Fruit fly (Drosophila melanogaster) S2 (cell line): Measurements from ENCODE around the gene mRpL15.

ENCODE experiments used
- CG8478 ChIP-seq: fragments of >200 bp; optimal IDR thresholded peaks from 2 replicates; lab custom pipeline; 2018
- CTCF ChIP-seq, 2 experiments: fragments of >200 bp; optimal IDR thresholded peaks; 2 replicates each; lab custom pipeline; 2018

Gene mRpL15

DNA sequence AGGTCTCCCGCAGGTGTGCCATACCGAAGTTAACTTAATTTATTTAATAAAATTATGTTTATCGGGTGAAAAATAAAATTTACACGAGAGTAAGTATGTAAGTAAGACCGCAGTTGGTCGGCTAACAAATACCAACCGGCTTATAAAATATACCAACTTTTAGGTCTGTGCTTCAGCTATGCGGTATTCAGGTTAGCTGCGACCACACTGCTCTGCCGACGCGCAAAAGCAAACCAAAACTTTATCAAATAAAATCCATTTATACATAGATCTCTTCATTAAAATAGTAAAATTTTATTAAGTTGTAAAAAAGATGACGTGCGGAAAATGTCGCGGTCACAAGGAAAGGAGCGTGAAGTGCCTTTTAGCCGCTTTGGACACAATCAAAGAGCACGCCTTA is at the start of gene mRpL15, which contains the start of gene CtIP:
TSS of gene mRpL15 (minus strand) at position 141 of the 400 bp plus-strand sequence.
TSS of gene CtIP (plus strand) at position 182 of the 400 bp plus-strand sequence.
- TF ChIP-seq CTCF (optimal IDR thresholded peaks at IDR 0.05; lab: Kevin White, UChicago) = no peak
- no peak for TF ChIP-seq CG8478

DNA sequence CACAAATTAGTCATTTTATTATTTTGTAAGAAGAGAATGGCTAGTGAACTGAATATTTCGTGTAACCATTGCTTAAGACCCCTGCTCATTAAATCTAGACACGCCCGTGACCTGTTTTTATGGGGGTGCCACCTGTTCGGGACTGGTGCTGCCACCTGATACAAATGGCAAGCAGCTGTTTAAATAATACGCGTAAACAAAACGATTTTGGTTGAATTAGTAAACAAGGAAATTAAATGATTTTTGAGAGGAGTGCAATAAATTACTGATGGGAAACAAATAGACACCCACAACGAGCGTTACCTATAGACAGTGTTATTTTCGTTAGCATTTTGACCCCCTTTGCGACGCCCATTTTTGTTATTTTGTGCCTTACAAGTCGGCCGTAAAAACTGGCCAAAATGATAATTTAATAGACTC is 38.8 kb upstream of the mRpL15 start:
- TF ChIP-seq CG8478 (no peak), CTCF (optimal IDR thresholded peaks at IDR 0.05; lab: Kevin White, UChicago) (no peak)

DNA sequence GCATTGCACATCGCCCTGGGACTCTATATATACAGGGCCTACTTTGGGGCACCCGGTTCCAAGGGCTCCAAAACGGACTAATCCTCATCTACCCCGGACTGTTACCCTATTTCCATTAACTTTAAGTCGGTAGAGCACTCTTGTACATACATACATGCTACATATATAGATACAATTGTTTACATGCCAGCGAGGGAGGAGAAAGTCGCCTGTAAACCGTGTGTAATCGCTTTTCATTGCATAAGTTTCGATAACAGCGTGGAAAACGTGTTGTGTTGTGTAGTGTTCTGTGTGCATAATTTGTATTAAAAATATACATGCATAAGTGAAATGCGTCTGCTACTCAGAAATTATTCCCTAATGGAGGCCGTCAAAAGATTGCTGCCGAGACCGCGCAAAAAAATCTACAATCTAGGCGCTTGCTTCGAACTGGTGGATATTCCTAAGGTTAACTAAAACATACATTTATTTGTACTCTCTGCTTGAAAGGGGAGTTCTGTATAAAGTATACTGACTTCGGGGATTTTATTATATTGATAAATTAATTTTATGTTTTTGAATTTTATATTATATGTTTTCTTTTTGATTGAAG is 38.3 kb upstream of the mRpL15 start, which contains the start of gene isoQC:
TSS of gene isoQC (plus strand) at position 270 of the 592 bp plus-strand sequence.
- no peak for TF ChIP-seq CTCF (optimal IDR thresholded peaks at IDR 0.05; lab: Kevin White, UChicago)
- no peak for TF ChIP-seq CG8478

DNA sequence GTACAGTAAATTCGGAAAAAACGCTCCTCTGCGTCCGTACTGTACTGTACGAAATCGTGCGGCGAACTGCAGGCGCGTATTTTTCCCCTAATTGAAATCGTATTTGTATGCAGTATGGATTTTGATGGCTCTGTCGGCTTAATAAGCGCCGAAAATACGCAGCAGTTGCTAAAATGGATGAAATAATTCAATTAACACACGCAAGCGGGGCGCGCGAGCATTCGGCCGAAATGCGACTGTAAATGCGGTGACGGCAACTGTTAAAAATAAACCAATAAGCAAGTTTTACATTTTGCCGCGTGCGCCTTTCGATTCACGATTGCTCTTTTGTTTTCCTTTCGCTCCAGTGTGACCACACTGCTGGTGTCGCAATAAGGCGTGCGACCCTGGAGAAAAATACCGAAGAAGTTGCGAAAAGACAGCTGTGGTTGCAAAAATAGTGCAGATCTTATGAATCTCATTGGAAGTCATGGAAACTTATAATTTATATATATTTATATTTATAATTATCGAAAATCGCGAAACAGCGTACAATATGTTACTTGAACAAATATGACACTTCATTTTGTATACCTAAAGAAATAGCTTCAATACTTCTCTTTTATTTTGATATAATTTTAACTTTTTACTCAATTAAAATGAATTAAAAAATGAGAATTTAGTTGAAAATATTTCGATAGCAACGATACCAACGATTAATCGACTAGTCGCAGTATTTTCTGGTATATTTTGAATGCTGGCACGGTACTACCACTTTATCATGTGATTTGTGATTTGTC is 37.2 kb upstream of the mRpL15 start, which contains the start of the genes CG32428 and CG5969:
TSS of gene CG32428 (minus strand) at position 703 of the 779 bp plus-strand sequence.
TSS of gene CG5969 (plus strand) at position 763 of the 779 bp plus-strand sequence.
- TF ChIP-seq CG8478 = no peak
- no peak for TF ChIP-seq CTCF (optimal IDR thresholded peaks at IDR 0.05; lab: Kevin White, UChicago)

DNA sequence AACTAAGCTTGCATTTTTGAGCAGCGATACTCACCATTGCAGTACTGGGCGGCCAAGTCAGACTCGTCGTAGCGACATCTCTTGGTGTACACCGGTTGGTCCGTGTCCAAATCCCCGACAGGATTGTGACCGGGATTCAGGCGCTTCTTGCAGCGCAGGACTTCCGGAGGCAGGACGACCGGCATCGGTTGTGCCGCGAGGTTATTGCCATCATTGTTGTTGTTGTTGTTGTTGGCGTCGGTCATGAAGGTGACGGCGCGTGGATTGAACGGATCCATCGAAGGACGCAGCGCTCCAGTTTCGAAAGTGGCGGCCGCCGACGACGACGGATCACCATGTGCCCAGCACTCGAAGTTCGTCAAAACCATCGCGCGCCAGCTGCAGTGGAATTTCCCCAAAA is 36.6 kb upstream of the mRpL15 start:
- TF ChIP-seq CTCF (optimal IDR thresholded peaks at IDR 0.05; lab: Kevin White, UChicago) (no peak), CG8478 (no peak)

DNA sequence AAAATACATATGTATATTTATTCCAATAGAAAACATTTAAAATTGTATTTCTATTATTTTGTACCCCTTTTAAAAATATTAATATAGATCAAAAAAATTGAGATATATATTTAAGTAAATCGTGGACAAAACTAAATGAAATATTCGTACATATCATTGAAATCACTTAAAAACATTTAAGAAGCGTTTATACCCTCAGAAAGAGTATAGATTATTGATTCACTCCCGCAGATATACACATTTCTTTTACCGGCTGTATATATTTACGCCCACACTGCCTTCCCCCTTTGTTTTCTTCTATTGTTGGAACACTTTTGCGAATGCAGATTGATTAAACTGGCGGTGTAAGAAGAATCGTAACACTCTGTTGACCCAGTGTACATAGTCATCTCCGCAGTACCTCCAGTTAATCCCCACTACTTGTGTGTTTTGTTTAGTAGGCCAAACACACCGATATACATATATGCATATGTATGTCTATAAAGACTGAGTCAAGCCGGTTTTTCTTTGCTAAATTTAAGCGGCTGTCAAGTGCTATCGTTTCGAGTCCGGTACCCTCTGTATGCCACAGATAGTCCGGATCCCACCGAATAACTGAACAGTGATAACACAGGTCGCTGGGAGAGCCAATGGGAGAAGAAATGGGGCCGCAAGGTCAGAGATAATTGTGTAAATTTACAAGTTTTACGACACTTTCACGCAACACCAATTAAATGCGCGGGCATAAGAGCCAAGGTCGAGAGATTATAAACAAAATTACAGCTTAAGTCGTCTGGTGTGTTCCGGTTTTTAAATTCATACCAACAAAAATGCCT is 35.7 kb upstream of the mRpL15 start:
- TF ChIP-seq CTCF (optimal IDR thresholded peaks at IDR 0.05; lab: Kevin White, UChicago) (no peak), CG8478 (no peak)

DNA sequence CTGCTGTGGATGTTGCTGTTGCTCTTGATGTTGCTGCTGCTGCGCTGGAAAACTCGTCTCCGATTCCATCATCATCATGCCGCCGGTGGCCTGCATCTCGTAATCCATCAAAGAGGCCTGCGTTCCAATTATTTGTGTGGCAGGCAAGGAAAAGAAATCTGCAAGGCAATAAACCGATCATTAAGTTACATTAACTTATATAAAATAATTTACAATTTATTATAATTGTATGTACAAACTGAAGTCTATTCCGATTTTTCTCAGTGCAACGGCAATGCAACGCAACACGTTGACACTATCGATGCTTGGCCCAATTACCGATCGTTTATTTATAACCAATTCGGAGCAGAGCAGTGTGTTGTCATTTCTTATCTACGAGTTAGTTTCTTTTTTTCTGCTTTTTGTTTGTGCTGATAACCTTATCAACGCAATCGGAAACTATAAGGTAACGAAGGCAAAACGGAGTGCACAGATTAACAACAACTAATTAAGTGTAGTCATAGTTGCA is 35.0 kb upstream of the mRpL15 start:
- TF ChIP-seq CTCF (optimal IDR thresholded peaks at IDR 0.05; lab: Kevin White, UChicago) (no peak), CG8478 (no peak)

DNA sequence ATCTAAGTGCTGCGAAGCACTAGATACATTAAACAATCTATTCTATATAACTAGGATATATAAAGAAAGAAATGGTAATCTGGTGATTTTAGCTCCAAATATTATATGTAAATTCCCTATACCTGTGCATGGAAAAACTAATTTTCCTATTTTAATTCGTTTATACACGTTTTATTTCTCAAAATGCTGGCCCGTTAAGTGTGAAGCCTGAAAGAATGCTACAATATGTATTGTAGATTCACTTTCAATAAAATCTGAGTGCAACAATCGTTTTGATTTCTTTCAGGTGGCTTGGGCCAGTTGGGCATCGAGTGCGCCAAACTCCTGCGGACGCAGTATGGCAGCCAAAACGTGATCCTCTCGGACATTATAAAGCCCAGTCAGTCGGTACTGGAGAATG is 31.4 kb upstream of the mRpL15 start:
- TF ChIP-seq CTCF (optimal IDR thresholded peaks at IDR 0.05; lab: Kevin White, UChicago) = no peak
- TF ChIP-seq CG8478 = no peak

DNA sequence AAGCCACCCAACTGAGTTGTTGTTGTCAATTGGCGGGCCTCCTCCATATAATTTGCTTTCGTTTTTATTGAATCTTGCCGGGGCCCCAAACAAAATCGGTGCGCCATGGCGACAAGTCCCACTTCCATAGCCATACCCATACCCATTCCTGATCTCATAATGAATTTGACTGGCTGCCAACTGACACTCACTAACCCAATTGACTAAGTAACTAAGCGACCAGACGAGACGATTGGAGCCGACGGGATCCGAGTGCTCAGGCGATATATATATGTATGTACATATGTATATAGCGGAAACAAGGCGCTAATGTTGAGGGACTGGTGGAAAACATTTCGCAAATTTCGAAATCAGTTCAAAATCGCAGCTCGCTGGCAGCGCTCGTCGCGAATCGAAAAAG is 30.6 kb upstream of the mRpL15 start, which contains the start of gene Tdh:
TSS of gene Tdh (plus strand) at position 346 of the 400 bp plus-strand sequence.
- TF ChIP-seq CG8478 = no peak
- no peak for TF ChIP-seq CTCF (optimal IDR thresholded peaks at IDR 0.05; lab: Kevin White, UChicago)

DNA sequence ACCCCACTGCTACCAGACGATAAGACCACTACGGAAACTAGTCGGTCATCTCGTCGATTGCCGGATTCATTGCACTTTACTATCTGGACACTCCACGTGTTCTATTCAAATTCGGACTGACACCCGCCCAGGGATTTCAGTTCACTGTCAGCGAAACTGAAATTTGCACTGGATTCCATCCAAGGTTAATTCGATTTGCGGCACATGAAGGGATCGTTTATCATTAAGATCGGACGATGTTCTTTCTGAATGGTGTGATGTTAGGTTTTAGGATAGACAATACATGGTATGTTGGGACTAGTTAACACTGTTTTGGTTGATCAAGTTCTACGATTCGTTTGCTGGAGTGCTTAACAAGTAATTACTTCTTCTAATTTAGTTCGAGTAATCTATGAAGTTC is 29.9 kb upstream of the mRpL15 start, which contains the start of gene CG42764:
TSS of gene CG42764 (minus strand) at position 101 of the 400 bp plus-strand sequence.
- TF ChIP-seq CG8478 (no peak), CTCF (optimal IDR thresholded peaks at IDR 0.05; lab: Kevin White, UChicago) (no peak)

DNA sequence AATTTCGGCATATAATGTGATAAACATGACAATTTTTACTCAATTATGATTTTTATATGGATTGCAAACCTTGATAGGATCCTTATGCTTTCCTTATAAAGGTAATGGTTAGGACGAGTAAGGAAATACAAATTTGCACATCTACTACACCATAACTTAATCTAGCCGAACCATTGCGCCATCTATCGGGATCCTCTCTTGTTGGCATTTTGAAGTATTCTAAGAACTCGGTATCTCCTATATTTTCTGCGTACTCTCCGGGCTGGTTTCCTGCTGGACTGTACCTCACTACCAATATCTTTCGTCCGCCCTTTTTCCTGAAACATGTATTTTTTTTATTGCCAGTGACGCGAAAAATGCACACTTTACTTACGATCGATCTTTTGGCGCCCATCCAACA is 28.7 kb upstream of the mRpL15 start, which contains the start of gene atk:
TSS of gene atk (minus strand) at position 186 of the 400 bp plus-strand sequence.
- TF ChIP-seq CG8478 (no peak), CTCF (optimal IDR thresholded peaks at IDR 0.05; lab: Kevin White, UChicago) (peak; percentile 59 to 60)

DNA sequence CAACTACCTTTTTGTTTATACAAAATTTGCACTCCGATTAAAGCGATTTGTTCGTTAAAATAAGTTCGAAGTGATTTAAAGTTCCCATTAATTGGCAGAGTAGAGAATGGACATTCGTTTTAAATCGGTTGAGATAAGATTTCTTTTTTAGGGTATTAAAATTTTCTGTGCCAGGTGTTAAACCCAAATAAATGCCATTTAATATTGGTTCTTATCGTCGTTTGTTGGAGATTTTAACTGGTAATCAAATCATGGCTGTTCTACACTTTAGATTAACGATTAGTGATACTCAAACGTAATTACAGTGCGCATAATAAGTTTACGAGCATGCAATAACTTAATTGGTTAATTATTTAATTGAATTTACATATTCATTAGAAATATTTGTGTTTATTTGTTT is 26.4 kb upstream of the mRpL15 start:
- TF ChIP-seq CG8478 (no peak), CTCF (optimal IDR thresholded peaks at IDR 0.05; lab: Kevin White, UChicago) (no peak)

DNA sequence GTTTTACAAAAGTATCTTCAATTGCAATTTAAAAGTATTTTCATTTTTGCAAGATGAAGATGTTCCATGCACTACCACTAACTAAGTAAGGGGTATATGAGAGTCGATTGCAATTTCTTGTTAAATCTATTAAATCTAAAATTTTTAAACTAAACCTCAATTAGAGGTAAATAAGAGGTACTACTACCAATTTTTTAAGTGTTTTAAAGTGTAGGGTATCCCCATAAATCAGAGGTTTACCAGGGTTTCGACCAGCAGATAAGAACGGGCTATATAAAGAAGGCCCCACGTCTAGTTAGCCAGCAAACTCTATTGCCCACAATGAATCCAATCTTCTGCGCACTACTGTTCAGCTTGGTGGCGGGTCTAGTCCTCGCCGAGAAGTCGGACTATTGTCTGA is 24.4 kb upstream of the mRpL15 start, which contains the start of gene mag:
TSS of gene mag (plus strand) at position 301 of the 400 bp plus-strand sequence.
- TF ChIP-seq CG8478 (no peak), CTCF (optimal IDR thresholded peaks at IDR 0.05; lab: Kevin White, UChicago) (no peak)

DNA sequence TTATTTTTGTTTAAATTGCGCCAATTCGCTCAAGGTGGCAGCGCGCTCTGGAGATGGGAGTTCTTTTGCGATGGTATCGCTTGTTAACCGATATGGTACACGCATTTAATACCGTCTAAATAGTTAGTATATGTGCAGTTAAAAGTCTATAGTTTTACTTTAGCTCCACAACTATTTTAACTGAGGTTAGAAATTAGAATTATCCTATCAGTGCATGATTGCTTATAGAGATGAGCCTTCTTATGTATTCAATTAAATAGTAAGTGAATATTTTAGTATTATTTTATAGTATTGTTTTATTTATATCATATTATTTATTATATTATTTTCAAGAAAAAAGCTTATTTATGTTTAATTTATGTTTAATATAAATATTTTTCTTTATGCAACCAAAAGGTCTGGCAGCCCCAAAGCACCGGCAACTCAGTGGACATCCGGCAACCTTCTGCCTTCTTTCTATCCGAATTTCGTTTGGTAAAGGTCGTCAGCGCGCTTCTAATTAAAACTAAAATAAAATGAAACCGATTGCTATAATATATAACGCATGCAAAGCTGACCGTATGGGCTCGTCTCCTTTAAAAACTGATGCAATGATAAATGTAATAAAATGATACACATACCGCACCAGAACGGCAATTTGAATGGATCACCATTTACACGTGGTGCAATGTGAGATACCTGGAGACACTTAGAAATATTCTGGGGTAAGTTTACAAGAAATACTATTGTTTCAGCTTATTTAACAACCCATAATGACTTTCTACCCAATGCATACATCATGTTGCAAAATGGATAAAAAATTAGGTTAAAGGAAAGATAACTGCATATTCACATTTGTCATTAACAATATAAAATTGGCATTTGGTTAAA is 17.0 kb upstream of the mRpL15 start, which contains the start of gene CG5199:
TSS of gene CG5199 (minus strand) at position 52 of the 870 bp plus-strand sequence.
- TF ChIP-seq CG8478 (no peak), CTCF (optimal IDR thresholded peaks at IDR 0.05; lab: Kevin White, UChicago) (no peak)
